Fruit fly (Drosophila melanogaster): Measurements from ENCODE around the gene Ir94c.
A peak's percentile ranks its signal among the peaks of the same experiment; 100 is the strongest.

Ir94c gene

DNA sequence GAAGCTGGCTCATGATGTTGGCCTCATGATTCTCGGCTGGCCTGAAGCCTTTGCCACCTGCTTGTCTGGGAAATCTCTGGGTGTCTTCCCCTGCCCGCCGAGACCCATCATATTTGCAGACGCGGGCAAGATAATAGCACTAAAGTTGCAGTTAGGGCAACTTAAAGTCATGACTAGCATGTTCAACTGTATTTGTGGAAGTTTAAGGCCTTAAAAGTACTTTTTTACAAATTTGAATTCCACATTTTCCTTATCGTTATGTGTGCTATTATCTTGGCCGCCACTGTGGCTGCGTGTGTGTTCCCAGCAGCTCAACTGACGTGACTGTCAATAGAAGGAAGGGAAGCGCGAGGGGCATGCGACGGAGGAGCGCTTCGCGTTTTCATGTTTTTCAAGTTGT, 19.9 kb upstream of the Ir94c start (continued):
- TF ChIP-seq CG5180 (GFP tag; optimal IDR thresholded peaks at IDR 0.05) (peak; percentile 23), CG32772 (GFP tag; IDR thresholded peaks at IDR 0.05) (peak; percentile 80), nom (GFP tag; optimal IDR thresholded peaks at IDR 0.05) (peak; percentile 59), ash1 (GFP tag; optimal IDR thresholded peaks at IDR 0.05) (no peak), Gug (GFP tag; IDR thresholded peaks at IDR 0.05) (peak; percentile 65; the same call in 3 of the 4 replicates), hbn (GFP tag; IDR thresholded peaks at IDR 0.05; ENCODE audit: partially characterized antibody) (no peak), NK7.1 (GFP tag; optimal IDR thresholded peaks at IDR 0.05) (no peak), crp (GFP tag; optimal IDR thresholded peaks at IDR 0.05) (no peak), ken (GFP tag; IDR thresholded peaks at IDR 0.05) (peak; percentile 77; the same call in 2 of the 3 replicates), Ets97D (GFP tag; optimal IDR thresholded peaks at IDR 0.05) (no peak), p53 (GFP tag; optimal IDR thresholded peaks at IDR 0.05) (no peak), CG4617 (GFP tag; optimal IDR thresholded peaks at IDR 0.05; ENCODE audit: borderline replicate concordance) (no peak), stc (GFP tag; IDR thresholded peaks at IDR 0.05) (peak; percentile 65), disco-r (GFP tag; optimal IDR thresholded peaks at IDR 0.05) (peak; percentile 16), gce (GFP tag; IDR thresholded peaks at IDR 0.05) (no peak; the same call in 2 of the 3 replicates), CG7357 (GFP tag; IDR thresholded peaks at IDR 0.05) (peak; percentile 55; the same call in 1 of the 3 replicates), CG17361 (GFP tag; IDR thresholded peaks at IDR 0.05) (peak; percentile 70), fru (optimal IDR thresholded peaks at IDR 0.05) (no peak), CG1024 (GFP tag; IDR thresholded peaks at IDR 0.05) (peak; percentile 79), wdn (GFP tag; IDR thresholded peaks at IDR 0.05) (peak; percentile 8; the same call in 1 of the 2 replicates), NC2α (GFP tag; optimal IDR thresholded peaks at IDR 0.05) (peak; percentile 3), CG11093 (GFP tag; IDR thresholded peaks at IDR 0.05) (peak; percentile 69; the same call in 2 of the 3 replicates), br (optimal IDR thresholded peaks at IDR 0.05) (no peak), Dek (tag; optimal IDR thresholded peaks at IDR 0.05) (no peak), ems (GFP tag; optimal IDR thresholded peaks at IDR 0.05) (peak; percentile 42), E2f1 (GFP tag; IDR thresholded peaks at IDR 0.05) (peak; percentile 80), psq (GFP tag; optimal IDR thresholded peaks at IDR 0.05) (peak; percentile 4)

dm6 chr3R:22136967-22137516, 17.8 kb upstream of the Ir94c start:
- TF ChIP-seq sens (GFP tag): peak; percentile 1
- TF ChIP-seq cg (GFP tag; optimal IDR thresholded peaks at IDR 0.05): no peak
- TF ChIP-seq Fer3 (tag; optimal IDR thresholded peaks at IDR 0.05): no peak
- TF ChIP-seq twi (tag; optimal IDR thresholded peaks at IDR 0.05): no peak

dm6 chr3R:22135503-22135902, 16.2 kb upstream of the Ir94c start:
- peak; percentile 80 for TF ChIP-seq Ets65A (GFP tag)
- TF ChIP-seq CG4360 (GFP tag; IDR thresholded peaks at IDR 0.05): 0 out of 2 replicates have a peak, but pooled peaks have one; percentile 13
- no peak for TF ChIP-seq CG9932 (GFP tag; IDR thresholded peaks at IDR 0.05)
- TF ChIP-seq chm (GFP tag; IDR thresholded peaks at IDR 0.05): 0 out of 2 replicates have a peak, but pooled peaks have one; percentile 70
- peak; percentile 12 for TF ChIP-seq D (optimal IDR thresholded peaks at IDR 0.05)
- TF ChIP-seq D (GFP tag; optimal IDR thresholded peaks at IDR 0.05): no peak

dm6 chr3R:22134462-22134861, 15.2 kb upstream of the Ir94c start:
- TF ChIP-seq CG3281 (GFP tag; optimal IDR thresholded peaks at IDR 0.05): no peak
- no peak for TF ChIP-seq Awh (GFP tag; IDR thresholded peaks at IDR 0.05)
- TF ChIP-seq BEAF-32 (GFP tag; optimal IDR thresholded peaks at IDR 0.05): no peak
- no peak for TF ChIP-seq CG6813 (GFP tag; optimal IDR thresholded peaks at IDR 0.05)
- no peak for TF ChIP-seq tio (GFP tag; optimal IDR thresholded peaks at IDR 0.05)
- 0 out of 2 replicates have a peak, but pooled peaks have one; percentile 21 for TF ChIP-seq seq (GFP tag; IDR thresholded peaks at IDR 0.05)
- peak; percentile 99 for TF ChIP-seq CG4360 (GFP tag; IDR thresholded peaks at IDR 0.05)
- TF ChIP-seq vnd (GFP tag; IDR thresholded peaks at IDR 0.05; ENCODE audit: partially characterized antibody): no peak
- TF ChIP-seq Asciz (GFP tag; optimal IDR thresholded peaks at IDR 0.05): no peak
- TF ChIP-seq Fer2 (tag; optimal IDR thresholded peaks at IDR 0.05): no peak
- TF ChIP-seq CG1024 (GFP tag; IDR thresholded peaks at IDR 0.05): no peak
- peak; percentile 46; the same call in 1 of the 2 replicates for TF ChIP-seq chm (GFP tag; IDR thresholded peaks at IDR 0.05)
- TF ChIP-seq onecut (GFP tag; IDR thresholded peaks at IDR 0.05): peak; percentile 78
- no peak for TF ChIP-seq Deaf1 (tag; optimal IDR thresholded peaks at IDR 0.05)
- no peak for TF ChIP-seq Drgx (GFP tag; IDR thresholded peaks at IDR 0.05)

Measured in whole organism, embryonic.